Fruit fly (Drosophila melanogaster): Measurements from ENCODE around the gene CheB93a.
A peak's percentile ranks its signal among the peaks of the same experiment; 100 is the strongest.

Gene CheB93a

DNA sequence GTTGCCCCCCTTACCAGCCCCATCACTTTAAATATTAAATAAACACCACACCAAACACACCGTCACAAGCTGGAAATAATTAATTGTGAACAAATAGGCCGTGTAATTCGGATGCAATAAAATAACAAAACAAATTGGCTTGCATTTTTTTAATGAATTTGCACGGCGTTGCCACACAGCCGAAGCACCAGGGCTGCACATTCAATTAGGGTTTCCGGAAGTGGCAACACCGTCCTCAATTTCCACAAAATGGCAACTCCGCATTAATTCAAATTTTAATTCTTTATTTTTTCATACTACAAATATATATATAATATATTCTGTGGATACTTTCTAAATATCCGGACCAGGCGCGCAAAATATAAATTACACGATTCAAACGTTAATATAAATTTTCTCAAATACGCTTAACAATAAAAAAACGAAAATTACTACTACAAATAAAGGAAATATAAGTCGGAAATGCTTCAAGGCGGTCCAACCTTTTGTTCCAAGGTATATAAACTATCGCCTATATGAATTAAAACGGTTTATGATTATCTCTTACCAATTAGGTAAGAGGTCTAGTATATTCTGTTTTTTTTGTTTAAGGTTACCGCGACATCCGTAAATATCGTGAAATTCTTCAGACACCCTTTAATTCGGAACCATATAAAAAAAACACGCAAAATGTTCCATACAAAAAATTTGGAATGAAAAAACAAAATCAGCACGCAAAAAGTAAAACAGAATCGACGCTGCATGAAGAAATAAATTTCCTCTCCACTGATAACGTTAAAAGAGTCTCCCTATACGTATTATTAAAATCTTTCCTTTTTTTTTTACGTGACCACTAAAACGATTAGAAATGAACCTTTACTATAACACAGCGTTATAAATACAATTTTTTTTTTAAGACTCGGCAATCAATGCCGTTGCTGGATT, 33.6 kb upstream of the CheB93a start (continued):
- TF ChIP-seq CG2678 (tag; optimal IDR thresholded peaks at IDR 0.05), result no peak
- no peak for TF ChIP-seq maf-S (GFP tag; optimal IDR thresholded peaks at IDR 0.05)
- TF ChIP-seq shn (GFP tag; optimal IDR thresholded peaks at IDR 0.05), result no peak
- 0 out of 2 replicates have a peak, but pooled peaks have one; percentile 24 for TF ChIP-seq CG14441 (GFP tag; IDR thresholded peaks at IDR 0.05)
- TF ChIP-seq sisA (GFP tag; IDR thresholded peaks at IDR 0.05), result no peak
- TF ChIP-seq en (GFP tag; optimal IDR thresholded peaks at IDR 0.05), result no peak
- peak; percentile 23; the same call in 1 of the 2 replicates for TF ChIP-seq bbx (GFP tag; IDR thresholded peaks at IDR 0.05; ENCODE audit: partially characterized antibody)
- no peak for TF ChIP-seq CG2129 (GFP tag; IDR thresholded peaks at IDR 0.05; ENCODE audit: partially characterized antibody)
- no peak for TF ChIP-seq Tbp (GFP tag; optimal IDR thresholded peaks at IDR 0.05)
- peak; percentile 56 for TF ChIP-seq HmgZ (tag; optimal IDR thresholded peaks at IDR 0.05)
- peak; percentile 1 for TF ChIP-seq MTF-1 (GFP tag; optimal IDR thresholded peaks at IDR 0.05; ENCODE audit: borderline replicate concordance)
- TF ChIP-seq CrebB (tag; optimal IDR thresholded peaks at IDR 0.05), result no peak
- peak in 1 of 2 experiments; percentile 18 for TF ChIP-seq Pdp1 (GFP tag; optimal IDR thresholded peaks at IDR 0.05)
- TF ChIP-seq CG4404 (GFP tag; IDR thresholded peaks at IDR 0.05), result no peak
- peak; percentile 58 for TF ChIP-seq CG9797 (GFP tag; optimal IDR thresholded peaks at IDR 0.05)
- no peak for TF ChIP-seq CG6813 (GFP tag; optimal IDR thresholded peaks at IDR 0.05)
- peak; percentile 12 for TF ChIP-seq zf30C (GFP tag; optimal IDR thresholded peaks at IDR 0.05)
- peak; percentile 25; the same call in 1 of the 2 replicates for TF ChIP-seq Adf1 (GFP tag; IDR thresholded peaks at IDR 0.05)
- TF ChIP-seq CG42726 (GFP tag; IDR thresholded peaks at IDR 0.05; ENCODE audit: partially characterized antibody), result no peak
- TF ChIP-seq lov (optimal IDR thresholded peaks at IDR 0.05), result no peak
- no peak for TF ChIP-seq lov (GFP tag; IDR thresholded peaks at IDR 0.05)
- TF ChIP-seq Ets97D (GFP tag; optimal IDR thresholded peaks at IDR 0.05), result peak; percentile 79
- no peak for TF ChIP-seq HLHmδ (GFP tag; optimal IDR thresholded peaks at IDR 0.05)
- TF ChIP-seq crp (GFP tag; optimal IDR thresholded peaks at IDR 0.05), result no peak
- TF ChIP-seq chinmo (GFP tag; IDR thresholded peaks at IDR 0.05; ENCODE audit: partially characterized antibody), result peak; percentile 62; the same call in 1 of the 4 replicates
- TF ChIP-seq zfh2 (GFP tag; optimal IDR thresholded peaks at IDR 0.05), result no peak
- no peak for TF ChIP-seq nau (GFP tag; optimal IDR thresholded peaks at IDR 0.05)
- TF ChIP-seq CG18599 (GFP tag; optimal IDR thresholded peaks at IDR 0.05), result no peak
- no peak for TF ChIP-seq NK7.1 (GFP tag; optimal IDR thresholded peaks at IDR 0.05)
- TF ChIP-seq CG34422 (GFP tag; IDR thresholded peaks at IDR 0.05), result 0 out of 3 replicates have a peak, but pooled peaks have one; percentile 39
- no peak for TF ChIP-seq jing (GFP tag; optimal IDR thresholded peaks at IDR 0.05)
- TF ChIP-seq CG10959 (GFP tag; IDR thresholded peaks at IDR 0.05), result 0 out of 2 replicates have a peak, but pooled peaks have one; percentile 29
- peak; percentile 73 for TF ChIP-seq Dp (GFP tag; optimal IDR thresholded peaks at IDR 0.05)
- TF ChIP-seq Ptx1 (GFP tag; IDR thresholded peaks at IDR 0.05), result no peak
- peak; percentile 21 for TF ChIP-seq CG30403 (GFP tag; optimal IDR thresholded peaks at IDR 0.05)
- TF ChIP-seq CG15269 (tag; optimal IDR thresholded peaks at IDR 0.05), result no peak
- no peak for TF ChIP-seq CG8944 (GFP tag; optimal IDR thresholded peaks at IDR 0.05)
- TF ChIP-seq cad (GFP tag; optimal IDR thresholded peaks at IDR 0.05), result no peak
- peak; percentile 26 for TF ChIP-seq Hr3 (GFP tag; optimal IDR thresholded peaks at IDR 0.05)
- TF ChIP-seq br (optimal IDR thresholded peaks at IDR 0.05), result no peak
- no peak for TF ChIP-seq ewg (GFP tag; optimal IDR thresholded peaks at IDR 0.05)
- TF ChIP-seq unc-4 (GFP tag; IDR thresholded peaks at IDR 0.05; ENCODE audit: partially characterized antibody), result no peak
- TF ChIP-seq CG12769 (tag; optimal IDR thresholded peaks at IDR 0.05), result no peak
- peak; percentile 49 for TF ChIP-seq Myb (GFP tag; optimal IDR thresholded peaks at IDR 0.05)
- no peak for TF ChIP-seq cato (GFP tag; optimal IDR thresholded peaks at IDR 0.05; ENCODE audit: borderline replicate concordance)
- TF ChIP-seq CG2199 (GFP tag; IDR thresholded peaks at IDR 0.05), result peak; percentile 92
- TF ChIP-seq NC2β (GFP tag; optimal IDR thresholded peaks at IDR 0.05), result no peak
- TF ChIP-seq CG17328 (GFP tag; IDR thresholded peaks at IDR 0.05), result 0 out of 2 replicates have a peak, but pooled peaks have one; percentile 18
